Fruit fly (Drosophila melanogaster): Measurements from ENCODE around the gene Gmap.

DNA sequence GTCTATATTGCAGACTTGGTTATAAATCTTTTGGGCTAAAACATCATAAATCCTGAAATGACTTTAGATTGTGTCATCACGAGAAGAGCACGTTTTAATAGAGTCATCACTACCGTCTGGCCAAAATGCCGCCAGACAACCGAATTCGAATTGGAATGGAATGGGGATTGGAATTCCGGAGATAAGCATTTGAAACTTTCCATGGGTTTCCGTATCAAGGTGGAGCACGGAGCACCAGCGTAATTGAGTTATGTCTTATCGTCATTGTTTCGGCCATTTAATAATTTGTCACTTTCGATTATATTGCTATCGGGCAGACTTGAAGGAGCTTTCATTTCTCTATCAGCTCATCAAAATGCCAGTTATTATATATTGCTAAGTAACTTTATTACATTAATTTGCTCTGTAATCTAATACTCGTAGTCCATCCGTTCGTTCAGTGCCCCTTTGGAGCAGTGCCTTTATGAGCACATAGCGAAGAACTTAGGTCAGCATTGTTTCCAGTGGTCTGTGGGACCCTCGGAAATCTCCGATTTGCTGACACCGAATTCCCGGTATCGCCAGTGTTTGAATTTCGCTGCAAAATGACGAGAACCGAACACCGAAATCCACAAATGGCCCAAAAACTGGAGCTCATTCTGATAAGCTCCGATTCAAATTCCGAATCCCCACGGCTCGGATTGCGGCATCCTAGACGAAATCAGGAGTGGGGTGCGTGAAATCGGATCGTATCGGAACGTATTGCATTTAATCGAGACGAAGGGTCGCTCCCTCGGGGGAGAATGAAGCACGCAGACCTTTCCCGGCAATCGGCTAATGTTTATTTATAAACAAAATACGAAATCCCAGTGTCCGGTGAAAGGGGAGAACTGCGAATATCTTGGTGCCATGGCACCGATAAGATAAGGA, 13.5 kb downstream of the Gmap start:
- TF ChIP-seq psq (optimal IDR thresholded peaks at IDR 0.05) (no peak), pan (optimal IDR thresholded peaks at IDR 0.05) (no peak)

All from whole organism.